Worm (Caenorhabditis elegans): ENCODE results near the gene cyp-35A5.

cyp-35A5 gene

DNA sequence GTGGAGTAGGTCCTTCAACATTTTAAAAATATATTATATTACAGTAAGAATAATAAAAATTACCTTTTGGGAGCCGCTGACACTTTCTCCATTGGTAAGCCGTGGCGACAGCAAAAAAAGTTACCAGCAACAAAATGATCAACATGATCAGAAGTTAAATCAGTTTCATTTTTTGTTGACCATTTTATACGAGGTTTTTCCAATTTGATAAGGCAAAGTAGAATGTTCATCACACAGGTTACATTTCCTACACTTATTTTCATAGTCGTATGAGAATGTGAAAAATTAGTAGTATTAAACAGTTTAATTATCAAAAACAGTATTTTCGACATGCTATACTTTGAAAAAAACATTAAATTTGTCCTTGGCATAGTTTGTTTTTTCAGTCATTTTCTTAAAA, 36.7 kb downstream of the cyp-35A5 start, which contains the start of gene cyp-34A10:
TSS of gene cyp-34A10 (minus strand) at position 146 of the 400 bp plus-strand sequence.
- no peak for TF ChIP-seq unc-62 (GFP tag; optimal IDR thresholded peaks at IDR 0.05)

DNA sequence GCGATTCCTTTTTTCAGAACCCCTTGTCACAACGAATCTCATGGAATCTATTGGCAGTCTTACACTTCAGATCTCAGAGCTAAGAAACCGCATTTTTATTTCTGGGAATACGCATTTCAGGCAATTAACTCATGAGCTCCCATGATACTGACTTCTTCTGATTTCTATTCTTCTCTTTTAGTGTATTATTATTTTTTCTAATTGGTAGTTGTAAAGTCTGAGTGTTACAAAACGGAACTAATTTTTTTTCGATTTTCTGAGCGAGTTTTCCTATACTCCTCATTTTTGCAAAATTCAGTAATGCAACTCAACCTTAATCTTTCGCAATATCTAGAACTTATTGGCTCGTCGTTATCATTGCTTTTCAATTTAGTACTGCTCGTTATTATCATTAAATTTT, 38.2 kb downstream of the cyp-35A5 start, which contains the start of gene str-82:
TSS of gene str-82 (plus strand) at position 301 of the 400 bp plus-strand sequence.
- TF ChIP-seq unc-62 (GFP tag; optimal IDR thresholded peaks at IDR 0.05), result no peak

DNA sequence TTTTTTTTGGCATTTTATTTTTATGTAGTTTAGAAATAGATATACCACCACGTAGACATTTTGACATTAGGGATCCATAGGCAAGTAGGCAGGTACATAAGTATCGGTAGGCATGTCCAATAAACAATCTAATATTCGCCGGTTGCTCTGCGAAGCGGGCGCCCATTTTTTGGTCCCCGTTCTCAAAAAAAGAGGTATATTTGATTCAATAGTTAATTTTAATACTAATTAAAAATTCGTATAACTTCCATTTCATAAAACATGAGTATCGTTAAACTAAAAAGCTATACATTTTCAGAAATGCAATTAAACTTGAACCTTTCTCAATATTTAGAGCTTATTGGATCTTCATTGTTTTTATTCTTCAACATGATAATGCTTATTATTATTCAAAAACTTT, 40.8 kb downstream of the cyp-35A5 start, which contains the start of gene str-83:
TSS of gene str-83 (plus strand) at position 301 of the 400 bp plus-strand sequence.
- no peak for TF ChIP-seq unc-62 (GFP tag; optimal IDR thresholded peaks at IDR 0.05)

DNA sequence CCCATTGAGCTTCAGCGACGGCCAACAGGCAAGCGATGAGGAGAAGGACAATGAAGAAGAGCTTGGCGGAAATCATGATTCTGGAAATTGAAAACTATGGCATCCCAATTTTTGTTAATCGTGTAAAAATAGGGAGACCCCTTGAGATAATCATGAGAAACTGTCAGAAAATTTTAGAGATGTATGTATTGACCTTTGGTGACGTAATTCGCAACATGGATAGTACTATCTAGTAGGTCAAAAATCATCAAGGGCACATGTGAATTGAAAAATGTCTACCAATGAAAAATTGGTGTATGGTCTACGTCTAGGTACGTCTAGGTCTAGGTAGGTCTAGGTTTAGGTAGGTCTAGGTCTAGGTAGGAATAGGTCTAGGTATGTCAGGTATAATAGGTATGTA, 42.9 kb downstream of the cyp-35A5 start, which contains the start of gene nlp-34:
TSS of gene nlp-34 (minus strand) at position 82 of the 400 bp plus-strand sequence.
- TF ChIP-seq unc-62 (GFP tag; optimal IDR thresholded peaks at IDR 0.05), result no peak

DNA sequence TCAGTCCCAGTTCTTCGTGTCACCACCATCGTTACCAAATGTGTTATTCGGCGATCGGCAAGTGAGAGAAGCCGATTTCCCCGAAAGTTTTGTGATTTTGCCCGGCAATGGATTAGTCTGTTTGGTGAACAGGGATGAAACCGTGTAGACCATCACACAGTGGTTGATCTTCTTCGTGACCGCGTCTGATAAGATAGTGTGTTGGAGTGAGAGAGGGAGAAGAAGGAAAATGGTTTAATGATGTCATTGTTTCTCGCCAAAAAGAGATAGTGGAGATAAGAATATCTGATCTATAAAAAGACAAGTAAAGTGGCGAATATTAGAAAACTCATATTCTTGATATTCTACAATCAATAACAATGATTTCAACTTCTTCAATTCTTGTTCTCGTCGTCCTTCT, 43.7 kb downstream of the cyp-35A5 start, which contains the start of gene nlp-31:
TSS of gene nlp-31 (plus strand) at position 237 of the 400 bp plus-strand sequence.
- no peak for TF ChIP-seq unc-62 (GFP tag; optimal IDR thresholded peaks at IDR 0.05)

DNA sequence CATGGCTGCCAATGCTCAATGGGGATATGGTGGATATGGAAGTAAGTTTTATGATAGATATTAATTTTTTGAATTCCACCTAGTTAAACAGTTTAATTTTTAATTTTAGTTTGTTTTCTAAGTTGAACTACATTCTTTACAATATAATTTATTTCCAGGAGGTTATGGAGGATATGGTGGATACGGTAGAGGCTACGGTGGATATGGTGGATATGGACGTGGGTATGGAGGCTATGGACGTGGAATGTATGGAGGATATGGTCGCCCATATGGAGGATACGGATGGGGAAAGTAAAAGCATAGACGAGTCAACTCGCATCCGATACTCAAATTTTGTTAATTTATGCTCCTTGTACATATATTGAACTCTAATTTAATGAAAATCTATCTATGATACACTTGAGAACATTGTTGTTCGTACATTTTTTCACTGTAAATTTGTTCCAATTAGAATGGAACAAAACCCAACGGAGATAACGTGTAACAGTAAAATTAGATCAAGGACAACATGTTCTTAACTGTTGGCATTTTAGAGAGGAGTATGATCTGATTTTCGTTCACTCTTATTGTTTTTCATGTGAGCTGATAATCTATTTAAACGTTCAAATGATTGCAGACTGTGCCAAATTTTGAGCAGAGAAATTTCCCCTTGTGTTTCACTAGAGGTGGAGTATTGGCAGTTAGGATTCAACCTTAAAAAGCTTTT, 44.3 kb downstream of the cyp-35A5 start:
- TF ChIP-seq unc-62 (GFP tag; optimal IDR thresholded peaks at IDR 0.05), result no peak

DNA sequence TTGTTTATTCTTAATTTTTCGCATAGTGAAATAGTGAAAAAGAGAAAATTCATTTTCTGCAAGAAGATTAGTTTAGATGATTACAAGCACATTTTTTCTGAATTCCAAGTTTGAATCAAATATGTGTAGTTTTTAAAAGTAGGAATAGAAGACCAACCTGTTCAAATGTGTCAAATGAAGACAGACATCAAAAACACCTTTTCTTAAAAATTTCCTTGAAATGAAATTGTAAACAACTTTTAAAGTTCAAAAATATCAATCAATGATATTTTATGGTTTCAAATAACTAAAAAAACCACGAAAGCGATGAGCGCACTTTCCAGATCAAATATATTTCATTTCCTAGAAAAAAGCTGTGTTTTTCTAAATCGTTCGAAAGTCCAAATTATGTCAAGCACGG, 45.6 kb downstream of the cyp-35A5 start, which contains the start of gene nlp-30:
TSS of gene nlp-30 (plus strand) at position 301 of the 400 bp plus-strand sequence.
- no peak for TF ChIP-seq unc-62 (GFP tag; optimal IDR thresholded peaks at IDR 0.05)

DNA sequence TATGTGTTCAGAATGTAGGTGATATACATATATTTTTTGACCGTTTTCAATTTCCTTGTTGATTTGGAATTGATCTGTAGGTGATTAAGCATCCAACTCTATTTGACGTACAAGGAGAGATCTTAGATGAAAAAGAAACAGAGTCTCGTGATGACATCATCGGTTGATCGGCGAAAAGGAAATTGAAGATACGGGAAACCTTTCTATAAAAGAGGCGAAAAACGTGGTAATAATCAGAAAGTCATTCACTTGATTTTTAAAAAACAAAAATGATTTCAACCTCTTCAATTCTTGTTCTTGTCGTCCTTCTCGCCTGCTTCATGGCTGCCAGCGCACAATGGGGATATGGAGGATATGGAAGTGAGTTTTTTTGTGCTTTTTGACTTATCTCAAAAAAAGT, 48.1 kb downstream of the cyp-35A5 start, which contains the start of gene nlp-29:
TSS of gene nlp-29 (plus strand) at position 248 of the 400 bp plus-strand sequence.
- no peak for TF ChIP-seq unc-62 (GFP tag; optimal IDR thresholded peaks at IDR 0.05)

DNA sequence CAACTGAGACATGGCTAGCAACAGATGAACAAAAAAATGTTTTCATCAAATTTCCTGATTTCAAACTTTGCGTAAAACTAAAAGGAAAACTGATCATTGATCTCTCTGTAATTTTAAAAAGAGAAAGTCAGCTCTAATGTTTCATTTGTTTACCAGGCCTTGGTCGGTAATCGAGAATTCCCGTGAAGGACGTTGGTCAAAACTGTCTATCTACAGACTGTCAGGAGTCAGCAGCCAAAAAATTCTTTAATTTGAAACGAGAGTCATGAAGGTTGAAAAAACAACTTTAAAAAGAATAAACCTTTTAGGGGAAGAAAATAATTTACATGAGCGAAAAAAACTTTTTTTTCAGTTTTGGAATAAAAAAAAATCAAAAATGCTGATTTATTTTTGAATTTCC, 49.0 kb downstream of the cyp-35A5 start:
- TF ChIP-seq unc-62 (GFP tag; optimal IDR thresholded peaks at IDR 0.05), result no peak

DNA sequence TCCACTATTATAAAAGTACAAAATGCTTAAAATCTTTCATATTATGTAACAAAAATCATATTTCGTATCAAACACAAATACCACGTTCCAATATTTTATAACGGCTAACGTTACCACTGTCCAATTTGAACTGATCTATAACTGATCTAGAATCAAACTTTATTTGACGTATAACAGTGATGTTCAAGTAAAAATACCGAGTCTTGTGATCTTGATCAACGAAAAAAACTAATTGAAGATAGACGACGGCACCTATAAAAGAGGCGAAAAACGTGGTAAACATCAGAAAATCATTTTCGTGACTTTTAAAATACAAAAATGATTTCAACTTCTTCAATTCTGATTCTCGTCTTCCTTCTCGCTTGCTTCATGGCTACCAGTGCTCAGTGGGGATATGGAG, 51.5 kb downstream of the cyp-35A5 start, which contains the start of gene nlp-28:
TSS of gene nlp-28 (plus strand) at position 285 of the 400 bp plus-strand sequence.
- no peak for TF ChIP-seq unc-62 (GFP tag; optimal IDR thresholded peaks at IDR 0.05)
